Fruit fly (Drosophila melanogaster): ENCODE data around the gene CG13606.

CG13606 gene

DNA sequence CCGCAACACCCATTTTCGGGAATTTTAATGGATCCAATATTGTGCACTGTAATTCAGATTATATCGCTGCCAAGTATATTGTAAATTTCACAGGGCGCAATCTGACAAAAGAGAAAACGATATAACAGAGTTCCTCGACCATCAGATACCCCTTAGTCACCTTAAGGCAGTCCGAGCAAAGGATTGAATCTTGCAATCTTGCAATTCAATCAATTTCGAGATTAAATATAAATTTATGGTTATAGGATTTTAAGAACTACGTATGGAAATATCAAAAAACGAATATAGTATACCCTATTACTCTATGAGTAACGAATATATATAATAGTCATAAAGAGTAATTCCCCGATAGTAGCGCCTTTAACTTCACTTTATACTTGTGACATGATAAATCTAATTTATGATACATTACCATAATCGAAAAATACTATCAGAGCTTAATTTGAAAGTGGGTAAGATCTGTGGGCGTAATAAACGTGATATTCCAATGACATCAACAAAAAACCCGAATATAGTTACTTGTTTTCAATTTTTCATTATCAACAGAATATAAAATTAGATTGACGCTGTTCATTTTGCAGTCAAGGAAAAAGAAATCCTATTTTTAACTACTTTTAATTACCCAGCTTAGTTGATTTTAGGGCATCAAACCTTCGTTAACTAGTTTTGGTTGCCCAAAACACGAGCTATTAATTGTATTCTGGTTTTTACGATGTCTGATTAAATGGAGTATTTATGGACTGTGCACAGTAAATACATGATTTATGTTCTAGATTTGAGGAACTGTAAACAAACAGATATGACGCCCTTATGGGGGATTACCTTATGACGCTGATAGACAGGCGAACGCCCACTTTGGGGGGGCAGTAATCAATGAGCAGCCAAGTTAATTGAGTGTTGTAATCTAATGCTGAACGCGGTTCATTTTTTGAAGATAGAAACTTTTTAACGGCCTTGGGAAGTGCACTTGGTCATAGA lies 33.7 kb upstream of the CG13606 start (continued):
- TF ChIP-seq CG2116 (GFP tag; optimal IDR thresholded peaks at IDR 0.05) (no peak), bowl (GFP tag; IDR thresholded peaks at IDR 0.05) (no peak), CG1603 (tag; optimal IDR thresholded peaks at IDR 0.05) (no peak), CG17568 (GFP tag; optimal IDR thresholded peaks at IDR 0.05) (peak; percentile 41), Fer2 (tag; optimal IDR thresholded peaks at IDR 0.05) (no peak), cad (GFP tag; optimal IDR thresholded peaks at IDR 0.05) (no peak), HLH3B (GFP tag; IDR thresholded peaks at IDR 0.05) (no peak), Hr39 (optimal IDR thresholded peaks at IDR 0.05) (no peak), CG2120 (GFP tag; optimal IDR thresholded peaks at IDR 0.05) (no peak), CG17328 (GFP tag; IDR thresholded peaks at IDR 0.05) (no peak), PHDP (tag; optimal IDR thresholded peaks at IDR 0.05) (peak; percentile 18), Dfd (GFP tag; optimal IDR thresholded peaks at IDR 0.05) (no peak), sd (tag; optimal IDR thresholded peaks at IDR 0.05) (peak; percentile 83), jing (GFP tag; optimal IDR thresholded peaks at IDR 0.05) (no peak), E2f1 (GFP tag; IDR thresholded peaks at IDR 0.05) (no peak), sug (tag; optimal IDR thresholded peaks at IDR 0.05) (peak; percentile 96), crc (GFP tag; optimal IDR thresholded peaks at IDR 0.05) (no peak), CG17829 (tag; optimal IDR thresholded peaks at IDR 0.05) (no peak), al (GFP tag; IDR thresholded peaks at IDR 0.05) (no peak), CG4707 (GFP tag; optimal IDR thresholded peaks at IDR 0.05) (no peak), NC2β (GFP tag; optimal IDR thresholded peaks at IDR 0.05) (no peak)

dm6 chr3R:24139646-24140130 lies 32.7 kb upstream of the CG13606 start:
- no peak for TF ChIP-seq CG31365 (tag; optimal IDR thresholded peaks at IDR 0.05)
- no peak for TF ChIP-seq lov (optimal IDR thresholded peaks at IDR 0.05)
- TF ChIP-seq lov (GFP tag; IDR thresholded peaks at IDR 0.05), result no peak
- no peak for TF ChIP-seq Atf3 (GFP tag; optimal IDR thresholded peaks at IDR 0.05)
- no peak for TF ChIP-seq CG4730 (GFP tag; IDR thresholded peaks at IDR 0.05)
- TF ChIP-seq CG1792 (GFP tag; optimal IDR thresholded peaks at IDR 0.05), result no peak
- TF ChIP-seq ftz-f1 (GFP tag; optimal IDR thresholded peaks at IDR 0.05), result no peak
- no peak for TF ChIP-seq Med (GFP tag)
- no peak for TF ChIP-seq CG2120 (GFP tag; optimal IDR thresholded peaks at IDR 0.05)
- TF ChIP-seq Dip3 (GFP tag; optimal IDR thresholded peaks at IDR 0.05), result no peak
- TF ChIP-seq CoRest (tag; optimal IDR thresholded peaks at IDR 0.05), result no peak
- TF ChIP-seq psq (GFP tag; optimal IDR thresholded peaks at IDR 0.05), result no peak
- TF ChIP-seq Hsf (GFP tag; optimal IDR thresholded peaks at IDR 0.05), result no peak
- no peak for TF ChIP-seq Mes4 (GFP tag; optimal IDR thresholded peaks at IDR 0.05)
- no peak for TF ChIP-seq emc (GFP tag; optimal IDR thresholded peaks at IDR 0.05)
- no peak for TF ChIP-seq CG14965 (GFP tag; optimal IDR thresholded peaks at IDR 0.05; ENCODE audit: borderline replicate concordance)
- TF ChIP-seq Meics (GFP tag; optimal IDR thresholded peaks at IDR 0.05), result no peak

- TF ChIP-seq CG12299 (tag; optimal IDR thresholded peaks at IDR 0.05), result peak; percentile 89
- no peak for TF ChIP-seq HmgD (GFP tag; optimal IDR thresholded peaks at IDR 0.05)
- peak; percentile 90 for TF ChIP-seq org-1 (GFP tag; optimal IDR thresholded peaks at IDR 0.05)
- peak; percentile 84 for TF ChIP-seq Oaz (GFP tag; IDR thresholded peaks at IDR 0.05)
- TF ChIP-seq CG7963 (GFP tag; IDR thresholded peaks at IDR 0.05; ENCODE audit: partially characterized antibody), result no peak
- TF ChIP-seq CG43689 (GFP tag; IDR thresholded peaks at IDR 0.05), result peak; percentile 87
- TF ChIP-seq fd102C (GFP tag; optimal IDR thresholded peaks at IDR 0.05), result peak; percentile 30
- peak; percentile 90 for TF ChIP-seq CoRest (tag; optimal IDR thresholded peaks at IDR 0.05)
- no peak for TF ChIP-seq mld (GFP tag; IDR thresholded peaks at IDR 0.05; ENCODE audit: partially characterized antibody)
- TF ChIP-seq sr (GFP tag; IDR thresholded peaks at IDR 0.05), result peak; percentile 44; the same call in 1 of the 3 replicates
- TF ChIP-seq Deaf1 (tag; optimal IDR thresholded peaks at IDR 0.05), result peak; percentile 71
- TF ChIP-seq CG14860 (GFP tag; IDR thresholded peaks at IDR 0.05; ENCODE audit: partially characterized antibody), result 0 out of 3 replicates have a peak, but pooled peaks have one; percentile 40
- no peak for TF ChIP-seq NC2α (GFP tag; optimal IDR thresholded peaks at IDR 0.05)
- no peak for TF ChIP-seq Dip3 (GFP tag; optimal IDR thresholded peaks at IDR 0.05)
Observed at dm6 chr3R:24141013-24141592, 31.3 kb upstream of the CG13606 start, which contains the start of gene Kal1. Gene Kal1, plus strand, starts transcription at chr3R:24141395.

Measured in whole organism, embryonic.